Fruit fly (Drosophila melanogaster): ENCODE measurements around the gene CtIP.

CtIP gene

dm6 chr3L:20399550-20400109 is 36.4 kb upstream of the CtIP start (continued):
- peak; percentile 82 for TF ChIP-seq Mad (GFP tag; optimal IDR thresholded peaks at IDR 0.05)
- no peak for TF ChIP-seq pan (optimal IDR thresholded peaks at IDR 0.05)
- peak in 1 of 2 experiments; percentile 89 for TF ChIP-seq pan (GFP tag; optimal IDR thresholded peaks at IDR 0.05 in 1 of 2, IDR thresholded peaks at IDR 0.05 in 1 of 2)
- TF ChIP-seq CG9876 (GFP tag; optimal IDR thresholded peaks at IDR 0.05), result peak; percentile 62
- TF ChIP-seq Rfx (GFP tag; IDR thresholded peaks at IDR 0.05), result peak; percentile 92
- TF ChIP-seq ranshi (GFP tag; IDR thresholded peaks at IDR 0.05), result peak; percentile 73
- peak; percentile 91 for TF ChIP-seq CG7786 (GFP tag; optimal IDR thresholded peaks at IDR 0.05)
- TF ChIP-seq E2f2 (GFP tag; IDR thresholded peaks at IDR 0.05), result peak; percentile 64; the same call in 1 of the 2 replicates
- peak; percentile 65 for TF ChIP-seq CG3407 (GFP tag; optimal IDR thresholded peaks at IDR 0.05)
- peak; percentile 72 for TF ChIP-seq CG8359 (GFP tag; optimal IDR thresholded peaks at IDR 0.05; ENCODE audit: borderline replicate concordance)
- TF ChIP-seq ase (GFP tag; IDR thresholded peaks at IDR 0.05), result peak; percentile 76; the same call in 2 of the 3 replicates
- peak; percentile 79 for TF ChIP-seq CG10267 (tag; optimal IDR thresholded peaks at IDR 0.05)
- TF ChIP-seq CHES-1-like (GFP tag; optimal IDR thresholded peaks at IDR 0.05), result peak; percentile 71

dm6 chr3L:20400515-20400914 is 35.5 kb upstream of the CtIP start:
- TF ChIP-seq Med (GFP tag) (peak; percentile 17), Hr51 (GFP tag; optimal IDR thresholded peaks at IDR 0.05) (peak in 1 of 2 experiments; percentile 5), CG4617 (GFP tag; optimal IDR thresholded peaks at IDR 0.05; ENCODE audit: borderline replicate concordance) (no peak), Pdp1 (GFP tag; optimal IDR thresholded peaks at IDR 0.05) (peak in 1 of 2 experiments; percentile 10), usp (GFP tag; optimal IDR thresholded peaks at IDR 0.05) (no peak), sens (GFP tag) (peak; percentile 82)

- TF ChIP-seq grau (tag; optimal IDR thresholded peaks at IDR 0.05), result peak; percentile 35
- TF ChIP-seq CG10979 (tag; optimal IDR thresholded peaks at IDR 0.05), result peak; percentile 24
- no peak for TF ChIP-seq Ada2b (GFP tag; IDR thresholded peaks at IDR 0.05)
- peak; percentile 27 for TF ChIP-seq wek (GFP tag; optimal IDR thresholded peaks at IDR 0.05)
- peak; percentile 17 for TF ChIP-seq CG11398 (GFP tag; optimal IDR thresholded peaks at IDR 0.05)
- TF ChIP-seq CG3407 (GFP tag; optimal IDR thresholded peaks at IDR 0.05), result peak; percentile 24
- peak; percentile 8 for TF ChIP-seq lilli (GFP tag; optimal IDR thresholded peaks at IDR 0.05)
- TF ChIP-seq CG32767 (GFP tag; IDR thresholded peaks at IDR 0.05), result no peak; the same call in 1 of the 2 replicates
- peak; percentile 79 for TF ChIP-seq CG13894 (tag; optimal IDR thresholded peaks at IDR 0.05)
- no peak for TF ChIP-seq ap (GFP tag; IDR thresholded peaks at IDR 0.05)
- TF ChIP-seq CG18011 (GFP tag; optimal IDR thresholded peaks at IDR 0.05), result peak; percentile 20
- 0 out of 4 replicates have a peak, but pooled peaks have one; percentile 52 for TF ChIP-seq Dll (GFP tag; IDR thresholded peaks at IDR 0.05; ENCODE audit: partially characterized antibody)
- no peak for TF ChIP-seq Drgx (GFP tag; IDR thresholded peaks at IDR 0.05)
- TF ChIP-seq CG17568 (GFP tag; optimal IDR thresholded peaks at IDR 0.05), result peak; percentile 18
- TF ChIP-seq CG8388 (GFP tag; optimal IDR thresholded peaks at IDR 0.05), result no peak
- TF ChIP-seq Abd-B (GFP tag; optimal IDR thresholded peaks at IDR 0.05), result no peak
- peak; percentile 6 for TF ChIP-seq scrt (GFP tag; optimal IDR thresholded peaks at IDR 0.05)
- peak; percentile 98 for TF ChIP-seq chinmo (GFP tag; IDR thresholded peaks at IDR 0.05; ENCODE audit: partially characterized antibody)
- TF ChIP-seq D (optimal IDR thresholded peaks at IDR 0.05), result peak; percentile 22
- TF ChIP-seq D (GFP tag; optimal IDR thresholded peaks at IDR 0.05), result no peak
- peak; percentile 43; the same call in 1 of the 3 replicates for TF ChIP-seq ci (GFP tag; IDR thresholded peaks at IDR 0.05)
- peak; percentile 71 for TF ChIP-seq CG31365 (tag; optimal IDR thresholded peaks at IDR 0.05)
- TF ChIP-seq salm (tag; optimal IDR thresholded peaks at IDR 0.05), result peak; percentile 57
- no peak for TF ChIP-seq Rx (GFP tag; IDR thresholded peaks at IDR 0.05)
- peak; percentile 56 for TF ChIP-seq CG10431 (GFP tag; optimal IDR thresholded peaks at IDR 0.05)
- TF ChIP-seq Doc3 (GFP tag; IDR thresholded peaks at IDR 0.05; ENCODE audit: partially characterized antibody), result peak; percentile 37; the same call in 1 of the 3 replicates
- peak; percentile 10 for TF ChIP-seq CG2678 (tag; optimal IDR thresholded peaks at IDR 0.05)
These were observed 34.8 kb upstream of the CtIP start, which contains the start of gene trbl for dm6 chr3L:20401026-20401912. Gene trbl, minus strand, starts transcription at chr3L:20401609.
